Worm (Caenorhabditis elegans): ENCODE data around the gene ncap-1.

DNA sequence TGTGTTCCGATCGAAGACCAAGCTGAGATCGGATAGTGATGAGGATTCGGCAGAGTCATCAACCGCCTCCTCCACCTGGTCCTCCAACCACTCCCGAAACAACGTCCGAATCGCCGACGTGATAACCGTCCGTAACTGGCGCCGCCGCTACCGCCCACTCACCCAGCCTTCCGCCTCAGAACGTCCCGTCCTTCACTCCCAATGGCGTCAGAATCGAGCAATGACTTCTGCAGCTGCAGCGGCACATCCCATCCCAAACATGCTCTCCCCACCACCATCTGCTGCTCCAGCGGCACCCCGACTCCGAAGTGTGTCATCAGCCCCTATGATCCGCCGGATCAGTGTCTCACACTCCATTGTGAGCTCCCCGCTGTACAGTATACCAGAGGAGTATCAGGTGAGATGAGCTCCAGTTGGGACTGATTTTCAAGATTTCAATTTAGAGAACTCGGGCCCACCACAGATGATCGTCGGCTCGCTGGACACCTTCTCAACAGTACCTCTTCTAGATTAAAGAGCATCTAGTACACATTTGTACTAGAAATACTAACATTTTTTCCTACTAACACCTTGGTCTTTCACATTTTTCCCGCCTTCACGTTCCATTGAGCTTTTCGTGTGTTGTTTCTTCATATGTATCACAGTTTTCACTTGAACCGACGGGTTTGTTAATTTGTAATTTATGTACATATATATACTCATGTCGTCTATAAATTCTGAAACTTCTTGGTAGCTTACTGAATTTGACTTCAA lies 6.9 kb upstream of the ncap-1 start:
- TF ChIP-seq aly-2 (tag; optimal IDR thresholded peaks at IDR 0.05) (no peak), ztf-4 (tag; optimal IDR thresholded peaks at IDR 0.05) (no peak)
